Fruit fly (Drosophila melanogaster) whole organism, embryonic: Measurements from ENCODE around the gene CG43085.
A peak's percentile ranks its signal among the peaks of the same experiment; 100 is the strongest.

ENCODE experiments used
- Asciz ChIP-seq: fragments of 200-800 bp; sonication (Bioruptor generic); optimal IDR thresholded peaks from 2 replicates; lab custom pipeline; 2017; ENCODE audit warnings: missing biosample characterization, mild to moderate bottlenecking, missing genetic modification characterization, missing genetic modification reagents
- B-H2 ChIP-seq: fragments of 200-800 bp; sonication (Bioruptor generic); optimal IDR thresholded peaks from 2 replicates; lab custom pipeline; 2018; ENCODE audit warnings: missing biosample characterization, mild to moderate bottlenecking, missing genetic modification characterization
- Bteb2 ChIP-seq: fragments of 200-800 bp; sonication (Bioruptor generic); optimal IDR thresholded peaks from 2 replicates; lab custom pipeline; 2016; ENCODE audit warnings: missing biosample characterization, missing genetic modification characterization
- CG12391 ChIP-seq: fragments of 200-800 bp; sonication (Bioruptor generic); optimal IDR thresholded peaks from 3 replicates; lab custom pipeline; 2018; ENCODE audit warnings: missing biosample characterization, mild to moderate bottlenecking, missing genetic modification characterization, moderate library complexity
- CG12942 ChIP-seq: fragments of 200-800 bp; sonication (Bioruptor generic); optimal IDR thresholded peaks from 3 replicates; lab custom pipeline; 2016; ENCODE audit warnings: missing biosample characterization, missing genetic modification characterization
- CG15011 ChIP-seq: fragments of 200-800 bp; sonication (Bioruptor generic); optimal IDR thresholded peaks from 3 replicates; lab custom pipeline; 2018; ENCODE audit warnings: missing biosample characterization, mild to moderate bottlenecking, missing genetic modification characterization
- CG16813 ChIP-seq: fragments of 200-800 bp; sonication (Bioruptor generic); IDR thresholded peaks from 3 replicates; pipeline ENCODE4 v1.3.6; 2022; ENCODE audit warnings: missing biosample characterization, missing genetic modification characterization; ENCODE audit not compliant: partially characterized antibody
- CG16815 ChIP-seq: fragments of 200-800 bp; sonication (Bioruptor generic); optimal IDR thresholded peaks from 3 replicates; lab custom pipeline; 2017; ENCODE audit warnings: missing biosample characterization, mild to moderate bottlenecking, missing genetic modification characterization
- CG17612 ChIP-seq: fragments of 200-800 bp; sonication (Bioruptor generic); IDR thresholded peaks from 2 replicates; pipeline ENCODE4 v1.3.6; 2022; ENCODE audit warnings: missing biosample characterization, missing genetic modification characterization
- CG2202 ChIP-seq: fragments of 200-800 bp; sonication (Bioruptor generic); optimal IDR thresholded peaks from 2 replicates; lab custom pipeline; 2018; ENCODE audit warnings: missing biosample characterization, mild to moderate bottlenecking, missing genetic modification characterization
- CG43689 ChIP-seq: fragments of 200-800 bp; sonication (Bioruptor generic); IDR thresholded peaks from 2 replicates; pipeline ENCODE4 v1.3.6; 2022; ENCODE audit warnings: missing biosample characterization, missing genetic modification characterization
- CG4730 ChIP-seq: fragments of 200-800 bp; sonication (Bioruptor generic); IDR thresholded peaks from 2 replicates; pipeline ENCODE4 v1.3.6; 2022; ENCODE audit warnings: missing biosample characterization, missing genetic modification characterization
- CG7963 ChIP-seq: fragments of 200-800 bp; sonication (Bioruptor generic); IDR thresholded peaks from 3 replicates; pipeline ENCODE4 v1.3.6; 2022; ENCODE audit warnings: missing biosample characterization, missing genetic modification characterization; ENCODE audit not compliant: partially characterized antibody
- CTCF ChIP-seq: fragments of 200-800 bp; sonication (Bioruptor generic); optimal IDR thresholded peaks from 2 replicates; lab custom pipeline; 2017; ENCODE audit warnings: missing biosample characterization, mild to moderate bottlenecking, missing genetic modification characterization, moderate library complexity
- Dip3 ChIP-seq: fragments of 200-800 bp; sonication (Bioruptor generic); optimal IDR thresholded peaks from 3 replicates; lab custom pipeline; 2016; ENCODE audit warnings: missing biosample characterization, missing genetic modification characterization
- Eip74EF ChIP-seq, 2 experiments: fragments of 200-800 bp in 1 of 2; fragments of >200 bp in 1 of 2; sonication (Bioruptor generic) in 1 of 2; optimal IDR thresholded peaks; 2 replicates each; lab custom pipeline; 2017 to 2019; ENCODE audit warnings: missing biosample characterization in 2 of 2, missing genetic modification characterization in 2 of 2, mild to moderate bottlenecking in 1 of 2, moderate library complexity in 1 of 2
- Ets65A ChIP-seq: fragments of 200-800 bp; sonication (Bioruptor generic); peaks from one replicate; lab custom pipeline; 2016; ENCODE audit warnings: missing biosample characterization, missing genetic modification characterization
- H15 ChIP-seq: fragments of 200-800 bp; sonication (Bioruptor generic); IDR thresholded peaks from 3 replicates; pipeline ENCODE4 v1.3.6; 2022; ENCODE audit warnings: missing biosample characterization, missing genetic modification characterization
- HLH3B ChIP-seq: fragments of 200-800 bp; sonication (Bioruptor generic); IDR thresholded peaks from 2 replicates; pipeline ENCODE4 v1.3.6; 2022; ENCODE audit warnings: missing biosample characterization, missing genetic modification characterization
- HLH4C ChIP-seq: fragments of 200-800 bp; sonication (Bioruptor generic); IDR thresholded peaks from 3 replicates; pipeline ENCODE4 v1.3.6; 2022; ENCODE audit warnings: missing biosample characterization, missing genetic modification characterization; ENCODE audit not compliant: partially characterized antibody
- Hey ChIP-seq: fragments of 200-800 bp; sonication (Bioruptor generic); optimal IDR thresholded peaks from 3 replicates; lab custom pipeline; 2018; ENCODE audit warnings: missing biosample characterization, mild to moderate bottlenecking, missing genetic modification characterization
- HmgD ChIP-seq: fragments of 200-800 bp; sonication (Bioruptor generic); optimal IDR thresholded peaks from 3 replicates; lab custom pipeline; 2016; ENCODE audit warnings: missing biosample characterization, missing genetic modification characterization
- HmgZ ChIP-seq: fragments of 200-800 bp; sonication (Bioruptor generic); optimal IDR thresholded peaks from 2 replicates; lab custom pipeline; 2018; ENCODE audit warnings: missing biosample characterization, mild to moderate bottlenecking, missing genetic modification characterization
- Hr3 ChIP-seq: fragments of 200-800 bp; sonication (Bioruptor generic); optimal IDR thresholded peaks from 3 replicates; lab custom pipeline; 2016; ENCODE audit warnings: missing biosample characterization, missing genetic modification characterization
- Hr51 ChIP-seq, 2 experiments: fragments of 200-800 bp; sonication (Bioruptor generic); optimal IDR thresholded peaks; 2 replicates in 1 of 2; 3 replicates in 1 of 2; lab custom pipeline; 2016 to 2018; ENCODE audit warnings: missing biosample characterization in 2 of 2, missing genetic modification characterization in 2 of 2, mild to moderate bottlenecking in 1 of 2, moderate library complexity in 1 of 2
- PHDP ChIP-seq: fragments of 200-800 bp; sonication (Bioruptor generic); optimal IDR thresholded peaks from 3 replicates; lab custom pipeline; 2018; ENCODE audit warnings: missing biosample characterization, mild to moderate bottlenecking, missing genetic modification characterization, moderate library complexity
- Sin3A ChIP-seq: fragments of >200 bp; optimal IDR thresholded peaks from 2 replicates; lab custom pipeline; 2018
- Six4 ChIP-seq: fragments of 200-800 bp; sonication (Bioruptor generic); optimal IDR thresholded peaks from 2 replicates; lab custom pipeline; 2016; ENCODE audit warnings: missing biosample characterization, missing genetic modification characterization
- Trl ChIP-seq, 3 experiments: fragments of >200 bp in 2 of 3; fragments of 200-800 bp in 1 of 3; sonication (Bioruptor generic) in 1 of 3; optimal IDR thresholded peaks; 2 replicates in 1 of 3; 3 replicates in 2 of 3; lab custom pipeline; 2016 to 2017; ENCODE audit warnings: missing biosample characterization in 1 of 3, missing genetic modification characterization in 1 of 3
- ash1 ChIP-seq: fragments of 200-800 bp; sonication (Bioruptor generic); optimal IDR thresholded peaks from 2 replicates; lab custom pipeline; 2018; ENCODE audit warnings: missing biosample characterization, mild to moderate bottlenecking, missing genetic modification characterization
- bab2 ChIP-seq: fragments of 200-800 bp; sonication (Bioruptor generic); optimal IDR thresholded peaks from 2 replicates; lab custom pipeline; 2016; ENCODE audit warnings: missing biosample characterization, missing genetic modification characterization
- bbx ChIP-seq: fragments of 200-800 bp; sonication (Bioruptor generic); IDR thresholded peaks from 2 replicates; pipeline ENCODE4 v1.3.6; 2022; ENCODE audit warnings: missing biosample characterization, missing genetic modification characterization; ENCODE audit not compliant: partially characterized antibody
- ci ChIP-seq: fragments of 200-800 bp; sonication (Bioruptor generic); IDR thresholded peaks from 3 replicates; pipeline ENCODE4 v1.3.6; 2022; ENCODE audit warnings: missing biosample characterization, missing genetic modification characterization
- eve ChIP-seq, 2 experiments: fragments of >200 bp; optimal IDR thresholded peaks; 2 replicates each; lab custom pipeline; 2017; ENCODE audit warnings: missing biosample characterization in 2 of 2, missing genetic modification characterization in 2 of 2
- jigr1 ChIP-seq: fragments of 200-800 bp; sonication (Bioruptor generic); IDR thresholded peaks from 3 replicates; pipeline ENCODE4 v1.3.6; 2022; ENCODE audit warnings: missing biosample characterization, missing genetic modification characterization
- kah ChIP-seq: fragments of 200-800 bp; sonication (Bioruptor generic); optimal IDR thresholded peaks from 2 replicates; lab custom pipeline; 2018; ENCODE audit warnings: missing biosample characterization, mild to moderate bottlenecking, missing genetic modification characterization
- lab ChIP-seq: fragments of 200-800 bp; sonication (Bioruptor generic); optimal IDR thresholded peaks from 3 replicates; lab custom pipeline; 2017; ENCODE audit warnings: missing biosample characterization, missing genetic modification characterization, mild to moderate bottlenecking, moderate library complexity, missing genetic modification reagents
- oc ChIP-seq: fragments of 200-800 bp; sonication (Bioruptor generic); optimal IDR thresholded peaks from 2 replicates; lab custom pipeline; 2018; ENCODE audit warnings: missing biosample characterization, mild to moderate bottlenecking, missing genetic modification characterization, moderate library complexity
- otp ChIP-seq: fragments of 200-800 bp; sonication (Bioruptor generic); IDR thresholded peaks from 3 replicates; pipeline ENCODE4, ENCODE4 v1.3.6; 2022; ENCODE audit warnings: missing biosample characterization, missing genetic modification characterization
- phol ChIP-seq: fragments of 200-800 bp; sonication (Bioruptor generic); optimal IDR thresholded peaks from 3 replicates; lab custom pipeline; 2018; ENCODE audit warnings: missing biosample characterization, mild to moderate bottlenecking, missing genetic modification characterization, moderate library complexity
- pnt ChIP-seq: fragments of 200-800 bp; sonication (Bioruptor generic); optimal IDR thresholded peaks from 3 replicates; lab custom pipeline; 2016; ENCODE audit warnings: missing biosample characterization, missing genetic modification characterization
- pum ChIP-seq: fragments of 200-800 bp; sonication (Bioruptor generic); optimal IDR thresholded peaks from 2 replicates; lab custom pipeline; 2016; ENCODE audit warnings: missing biosample characterization, missing genetic modification characterization
- sc ChIP-seq, 3 experiments: fragments of >200 bp in 2 of 3; fragments of 200-800 bp in 1 of 3; sonication (Bioruptor generic) in 1 of 3; optimal IDR thresholded peaks; 2 replicates in 2 of 3; 3 replicates in 1 of 3; lab custom pipeline; 2017; ENCODE audit warnings: mild to moderate bottlenecking in 1 of 3, missing biosample characterization in 1 of 3, missing genetic modification characterization in 1 of 3, missing genetic modification reagents in 1 of 3
- sd ChIP-seq: fragments of 200-800 bp; sonication (Bioruptor generic); optimal IDR thresholded peaks from 3 replicates; lab custom pipeline; 2018; ENCODE audit warnings: missing biosample characterization, mild to moderate bottlenecking, missing genetic modification characterization, moderate library complexity
- sob ChIP-seq: fragments of 200-800 bp; sonication (Bioruptor generic); IDR thresholded peaks from 2 replicates; pipeline ENCODE4 v1.3.6; 2022; ENCODE audit warnings: missing biosample characterization, missing genetic modification characterization
- trh ChIP-seq: fragments of 200-800 bp; sonication (Bioruptor generic); optimal IDR thresholded peaks from 2 replicates; lab custom pipeline; 2016; ENCODE audit warnings: missing biosample characterization, missing genetic modification characterization
- tup ChIP-seq: fragments of 200-800 bp; sonication (Bioruptor generic); optimal IDR thresholded peaks from 2 replicates; lab custom pipeline; 2016; ENCODE audit warnings: missing biosample characterization, mild to moderate bottlenecking, missing genetic modification characterization, moderate library complexity
- unpg ChIP-seq: fragments of 200-800 bp; sonication (Bioruptor generic); optimal IDR thresholded peaks from 3 replicates; lab custom pipeline; 2018; ENCODE audit warnings: missing biosample characterization, mild to moderate bottlenecking, missing genetic modification characterization, moderate library complexity

CG43085 gene

dm6 chr3L:17658423-17659267 is 12.1 kb upstream of the CG43085 start (continued):
- peak; percentile 94 for TF ChIP-seq otp (GFP tag; lab: Robert Waterston, UW)
- no peak for TF ChIP-seq sc (optimal IDR thresholded peaks at IDR 0.05; lab: Kevin White, UChicago)
- peak; percentile 59 for TF ChIP-seq sc (GFP tag; optimal IDR thresholded peaks at IDR 0.05; lab: Kevin White, UChicago)
- TF ChIP-seq unpg = peak; percentile 91
- peak; percentile 75 for TF ChIP-seq Hr3 (GFP tag; lab: Kevin White, UChicago)
- peak; percentile 41; the same call in 1 of the 2 replicates for TF ChIP-seq bbx (GFP tag; lab: Robert Waterston, UW)
- peak; percentile 89 for TF ChIP-seq ash1 (GFP tag; lab: Kevin White, UChicago)
- TF ChIP-seq Eip74EF (GFP tag; optimal IDR thresholded peaks at IDR 0.05; lab: Kevin White, UChicago) = peak in 1 of 2 experiments; percentile 60
- TF ChIP-seq bab2 (GFP tag; lab: Kevin White, UChicago) = peak; percentile 92
- peak; percentile 67 for TF ChIP-seq phol (tag; lab: Kevin White, UChicago)
- TF ChIP-seq Hey (tag; lab: Kevin White, UChicago) = peak; percentile 57
- TF ChIP-seq pnt (GFP tag; lab: Kevin White, UChicago) = peak; percentile 90
- TF ChIP-seq Dip3 (GFP tag; lab: Kevin White, UChicago) = peak; percentile 95
- TF ChIP-seq CG12942 (GFP tag; lab: Kevin White, UChicago) = peak; percentile 82
- TF ChIP-seq CG16815 = peak; percentile 76
- TF ChIP-seq Six4 = peak; percentile 74
- peak; percentile 97 for TF ChIP-seq ci (GFP tag; lab: Robert Waterston, UW)
- TF ChIP-seq kah (GFP tag; lab: Kevin White, UChicago) = peak; percentile 47
- peak; percentile 83 for TF ChIP-seq Bteb2 (GFP tag; lab: Kevin White, UChicago)
- TF ChIP-seq HmgZ (tag; lab: Kevin White, UChicago) = peak; percentile 93
- TF ChIP-seq CG4730 (GFP tag; lab: Robert Waterston, UW) = peak; percentile 86
- TF ChIP-seq lab (GFP tag; lab: Kevin White, UChicago) = peak; percentile 96
- peak; percentile 80 for TF ChIP-seq CG12391 (tag; lab: Kevin White, UChicago)
- TF ChIP-seq PHDP (tag; lab: Kevin White, UChicago) = peak; percentile 89
- peak; percentile 76 to 82 for TF ChIP-seq Hr51 (GFP tag; optimal IDR thresholded peaks at IDR 0.05; lab: Kevin White, UChicago)
- TF ChIP-seq CG16813 = no peak
- no peak for TF ChIP-seq HLH4C (GFP tag; lab: Robert Waterston, UW)
- peak; percentile 87 for TF ChIP-seq oc (tag; lab: Kevin White, UChicago)
- peak; percentile 86 for TF ChIP-seq CG17612 (GFP tag; lab: Robert Waterston, UW)
- no peak for TF ChIP-seq Sin3A (lab: Kevin White, UChicago)
- peak; percentile 59 for TF ChIP-seq trh (GFP tag; lab: Kevin White, UChicago)
- peak; percentile 81 for TF ChIP-seq tup (GFP tag; lab: Kevin White, UChicago)
- TF ChIP-seq jigr1 = peak; percentile 70; the same call in 2 of the 3 replicates
- peak; percentile 73 for TF ChIP-seq sd (tag; lab: Kevin White, UChicago)
- peak; percentile 73 for TF ChIP-seq HmgD (GFP tag; lab: Kevin White, UChicago)
- TF ChIP-seq HLH3B (GFP tag; lab: Robert Waterston, UW) = peak; percentile 89
- TF ChIP-seq Asciz = peak; percentile 82
- TF ChIP-seq pum (GFP tag; lab: Kevin White, UChicago) = peak; percentile 85
- TF ChIP-seq Ets65A (GFP tag; lab: Kevin White, UChicago) = peak; percentile 99
- TF ChIP-seq CG7963 (GFP tag; lab: Robert Waterston, UW) = no peak
- TF ChIP-seq CG43689 = peak; percentile 77
- TF ChIP-seq eve (GFP tag; optimal IDR thresholded peaks at IDR 0.05; lab: Kevin White, UChicago) = peak in 1 of 2 experiments; percentile 94
- peak; percentile 50 to 72 for TF ChIP-seq Trl (optimal IDR thresholded peaks at IDR 0.05; lab: Kevin White, UChicago)
- TF ChIP-seq Trl (GFP tag; optimal IDR thresholded peaks at IDR 0.05; lab: Kevin White, UChicago) = peak; percentile 91
- TF ChIP-seq B-H2 (GFP tag; lab: Kevin White, UChicago) = peak; percentile 63
- peak; percentile 95 for TF ChIP-seq sob (GFP tag; lab: Robert Waterston, UW)
- peak; percentile 56 for TF ChIP-seq CG2202 (tag; lab: Kevin White, UChicago)
- peak; percentile 41 for TF ChIP-seq CTCF (GFP tag; lab: Kevin White, UChicago)
- TF ChIP-seq H15 (GFP tag; lab: Robert Waterston, UW) = peak; percentile 91
- peak; percentile 77 for TF ChIP-seq CG15011 (GFP tag; lab: Kevin White, UChicago)
